Worm (Caenorhabditis elegans) whole organism, L1 larva: ENCODE results near the gene T03F6.3.

Experiments
- F16B12.6 ChIP-seq: fragments of 150-350 bp; optimal IDR thresholded peaks from 2 replicates; lab custom pipeline; 2014; ENCODE audit warnings: missing biosample characterization, missing genetic modification characterization
- blmp-1 ChIP-seq: fragments of 150-350 bp; optimal IDR thresholded peaks from 2 replicates; lab custom pipeline; 2014; ENCODE audit warnings: missing biosample characterization, missing genetic modification characterization
- ceh-63 ChIP-seq: fragments of 200-800 bp; sonication (Bioruptor generic); optimal IDR thresholded peaks from 2 replicates; lab custom pipeline; 2018; ENCODE audit warnings: mild to moderate bottlenecking, missing genetic modification characterization, missing compliant biosample characterization
- ceh-82 ChIP-seq, 3 experiments: fragments of 150-350 bp in 1 of 3; sonication (generic microtip) in 2 of 3; optimal IDR thresholded peaks; 2 replicates each; lab custom pipeline; 2014 to 2017; ENCODE audit warnings: missing biosample characterization in 3 of 3, missing genetic modification characterization in 3 of 3
- ceh-88 ChIP-seq: fragments of 200-800 bp; sonication (Bioruptor generic); IDR thresholded peaks from 2 replicates; pipeline ENCODE4 v1.3.6; 2022; ENCODE audit warnings: missing genetic modification characterization, missing compliant biosample characterization
- elt-2 ChIP-seq: sonication (generic microtip); optimal IDR thresholded peaks from 2 replicates; lab custom pipeline; 2016; ENCODE audit warnings: missing genetic modification characterization, mild to moderate bottlenecking, inconsistent platforms, missing compliant biosample characterization, missing genetic modification reagents
- elt-3 ChIP-seq, 6 experiments: fragments of 150-350 bp in 1 of 6; sonication (generic microtip); optimal IDR thresholded peaks; 2 replicates each; lab custom pipeline; 2017 to 2018; ENCODE audit warnings: missing biosample characterization in 6 of 6, missing genetic modification characterization in 6 of 6, inconsistent platforms in 1 of 6
- irx-1 ChIP-seq: sonication (generic microtip); optimal IDR thresholded peaks from 2 replicates; lab custom pipeline; 2016; ENCODE audit warnings: missing genetic modification characterization, missing compliant biosample characterization
- jun-1 ChIP-seq: fragments of 150-350 bp; optimal IDR thresholded peaks from 2 replicates; lab custom pipeline; 2014; ENCODE audit warnings: missing biosample characterization, missing genetic modification reagents, missing genetic modification characterization
- lin-39 ChIP-seq: fragments of 150-350 bp; optimal IDR thresholded peaks from 2 replicates; lab custom pipeline; 2014; ENCODE audit warnings: missing biosample characterization, missing genetic modification reagents, missing genetic modification characterization
- mdl-1 ChIP-seq, 2 experiments: fragments of 150-350 bp; optimal IDR thresholded peaks; 2 replicates each; lab custom pipeline; 2014 to 2017; ENCODE audit warnings: missing biosample characterization in 2 of 2, missing genetic modification characterization in 2 of 2, inconsistent platforms in 1 of 2
- nhr-11 ChIP-seq: fragments of 150-350 bp; optimal IDR thresholded peaks from 2 replicates; lab custom pipeline; 2014; ENCODE audit warnings: missing biosample characterization, missing genetic modification characterization
- rnt-1 ChIP-seq: sonication (generic microtip); optimal IDR thresholded peaks from 2 replicates; lab custom pipeline; 2016; ENCODE audit warnings: mild to moderate bottlenecking, missing genetic modification characterization, moderate library complexity, missing compliant biosample characterization
- skn-1 ChIP-seq: fragments of 150-350 bp; optimal IDR thresholded peaks from 2 replicates; lab custom pipeline; 2014; ENCODE audit warnings: missing biosample characterization, missing genetic modification characterization

DNA sequence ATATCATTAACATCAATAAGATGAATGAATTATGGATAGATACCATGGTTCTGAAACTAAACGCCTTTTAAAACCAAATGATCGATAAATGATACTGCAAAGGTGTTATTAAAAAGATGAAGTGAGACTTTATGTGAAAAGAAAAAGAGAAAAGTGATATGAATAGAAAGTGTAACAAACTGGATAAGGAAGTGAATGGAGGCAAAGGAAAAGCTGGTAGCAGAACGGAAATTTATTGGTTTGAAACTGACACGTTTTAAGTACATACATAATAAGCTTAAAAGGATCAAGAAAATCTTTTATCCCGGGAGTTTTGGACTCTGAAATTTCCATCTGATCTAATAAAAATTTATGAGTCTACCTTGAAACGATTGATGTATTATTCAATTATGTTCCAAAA is 40.5 kb downstream of the T03F6.3 start, which contains the start of gene bli-5:
- no peak for TF ChIP-seq nhr-11 (tag; lab: Kevin White, UChicago)
- TF ChIP-seq jun-1, result no peak
- TF ChIP-seq F16B12.6, result no peak
- no peak for TF ChIP-seq elt-3 (tag; optimal IDR thresholded peaks at IDR 0.05; lab: Kevin White, UChicago)
- TF ChIP-seq ceh-82 (tag; optimal IDR thresholded peaks at IDR 0.05; lab: Kevin White, UChicago), result no peak
- TF ChIP-seq irx-1 (tag; lab: Kevin White, UChicago), result no peak
- TF ChIP-seq elt-2 (tag; lab: Kevin White, UChicago), result no peak
- no peak for TF ChIP-seq lin-39 (tag; lab: Kevin White, UChicago)
- no peak for TF ChIP-seq skn-1 (tag; lab: Kevin White, UChicago)
- no peak for TF ChIP-seq blmp-1 (tag; lab: Kevin White, UChicago)
- no peak for TF ChIP-seq mdl-1 (tag; optimal IDR thresholded peaks at IDR 0.05; lab: Kevin White, UChicago)
- no peak for TF ChIP-seq ceh-88
- no peak for TF ChIP-seq ceh-63 (GFP tag; lab: Kevin White, UChicago)
- TF ChIP-seq rnt-1 (tag; lab: Kevin White, UChicago), result no peak
